Fruit fly (Drosophila melanogaster) whole organism, prepupa: ENCODE measurements around the gene mew.
A peak's percentile ranks its signal among the peaks of the same experiment; 100 is the strongest.

ENCODE experiments used
- Blimp-1 ChIP-seq: fragments of 200-800 bp; sonication (Bioruptor generic); optimal IDR thresholded peaks from 3 replicates; lab custom pipeline; 2017; ENCODE audit warnings: missing biosample characterization, missing genetic modification characterization, mild to moderate bottlenecking, moderate library complexity, missing genetic modification reagents
- CG10631 ChIP-seq: fragments of 200-800 bp; sonication (Bioruptor generic); optimal IDR thresholded peaks from 2 replicates; lab custom pipeline; 2016; ENCODE audit warnings: missing biosample characterization, missing genetic modification characterization
- CG11762 ChIP-seq: fragments of 200-800 bp; sonication (Bioruptor generic); optimal IDR thresholded peaks from 3 replicates; lab custom pipeline; 2016; ENCODE audit warnings: missing biosample characterization, missing genetic modification characterization; ENCODE audit not compliant: insufficient read depth
- CG11902 ChIP-seq: fragments of 200-800 bp; sonication (Bioruptor generic); optimal IDR thresholded peaks from 3 replicates; lab custom pipeline; 2016; ENCODE audit warnings: missing biosample characterization, missing genetic modification characterization
- CG15336 ChIP-seq: fragments of 200-800 bp; sonication (Bioruptor generic); IDR thresholded peaks from 2 replicates; pipeline ENCODE4 v1.3.6; 2022; ENCODE audit warnings: missing biosample characterization, missing genetic modification characterization
- CG1621 ChIP-seq: fragments of 200-800 bp; sonication (Bioruptor generic); optimal IDR thresholded peaks from 3 replicates; lab custom pipeline; 2018; ENCODE audit warnings: missing biosample characterization, mild to moderate bottlenecking, missing genetic modification characterization
- CG16779 ChIP-seq: fragments of 200-800 bp; sonication (Bioruptor generic); optimal IDR thresholded peaks from 3 replicates; lab custom pipeline; 2017; ENCODE audit warnings: missing biosample characterization, mild to moderate bottlenecking, missing genetic modification characterization
- CG31627 ChIP-seq: fragments of 200-800 bp; sonication (Bioruptor generic); optimal IDR thresholded peaks from 3 replicates; lab custom pipeline; 2016; ENCODE audit warnings: missing biosample characterization, missing genetic modification characterization
- CG32006 ChIP-seq: fragments of 200-800 bp; sonication (Bioruptor generic); optimal IDR thresholded peaks from 3 replicates; lab custom pipeline; 2017; ENCODE audit warnings: missing biosample characterization, mild to moderate bottlenecking, missing genetic modification characterization
- CG34406 ChIP-seq: fragments of 200-800 bp; sonication (Bioruptor generic); optimal IDR thresholded peaks from 3 replicates; lab custom pipeline; 2016; ENCODE audit warnings: missing biosample characterization, missing genetic modification characterization
- CG4318 ChIP-seq: fragments of 200-800 bp; sonication (Bioruptor generic); optimal IDR thresholded peaks from 3 replicates; lab custom pipeline; 2017; ENCODE audit warnings: missing biosample characterization, mild to moderate bottlenecking, missing genetic modification characterization
- CG6163 ChIP-seq: fragments of 200-800 bp; sonication (Bioruptor generic); IDR thresholded peaks from 3 replicates; pipeline ENCODE4 v1.3.6; 2022; ENCODE audit warnings: missing biosample characterization, missing genetic modification characterization
- CG6276 ChIP-seq: fragments of 200-800 bp; sonication (Bioruptor generic); optimal IDR thresholded peaks from 2 replicates; lab custom pipeline; 2017; ENCODE audit warnings: missing biosample characterization, mild to moderate bottlenecking, missing genetic modification characterization
- CG6808 ChIP-seq: fragments of 200-800 bp; sonication (Bioruptor generic); optimal IDR thresholded peaks from 3 replicates; lab custom pipeline; 2017; ENCODE audit warnings: missing biosample characterization, missing genetic modification characterization, mild to moderate bottlenecking, moderate library complexity, missing genetic modification reagents
- CG6854 ChIP-seq: fragments of 200-800 bp; sonication (Bioruptor generic); optimal IDR thresholded peaks from 2 replicates; lab custom pipeline; 2017; ENCODE audit warnings: missing biosample characterization, mild to moderate bottlenecking, missing genetic modification characterization
- CG7368 ChIP-seq: fragments of 200-800 bp; sonication (Bioruptor generic); optimal IDR thresholded peaks from 3 replicates; lab custom pipeline; 2016; ENCODE audit warnings: missing biosample characterization, missing genetic modification characterization
- CG8119 ChIP-seq: fragments of 200-800 bp; sonication (Bioruptor generic); IDR thresholded peaks from 3 replicates; pipeline ENCODE4 v1.3.6; 2022; ENCODE audit warnings: missing biosample characterization, missing genetic modification characterization
- CG8632 ChIP-seq: fragments of 200-800 bp; sonication (Bioruptor generic); optimal IDR thresholded peaks from 3 replicates; lab custom pipeline; 2016; ENCODE audit warnings: missing biosample characterization, missing genetic modification characterization
- CG9139 ChIP-seq: fragments of 200-800 bp; sonication (Bioruptor generic); optimal IDR thresholded peaks from 3 replicates; lab custom pipeline; 2017; ENCODE audit warnings: missing biosample characterization, mild to moderate bottlenecking, missing genetic modification characterization
- Eip75B ChIP-seq: fragments of 200-800 bp; sonication (Bioruptor generic); optimal IDR thresholded peaks from 3 replicates; lab custom pipeline; 2016; ENCODE audit warnings: missing biosample characterization, missing genetic modification characterization
- Eip93F ChIP-seq: fragments of 200-800 bp; sonication (Bioruptor generic); optimal IDR thresholded peaks from 2 replicates; lab custom pipeline; 2016; ENCODE audit warnings: missing biosample characterization, mild to moderate bottlenecking, missing genetic modification characterization
- Ets21C ChIP-seq: fragments of 200-800 bp; sonication (Bioruptor generic); optimal IDR thresholded peaks from 3 replicates; lab custom pipeline; 2016; ENCODE audit warnings: missing biosample characterization, missing genetic modification characterization
- Gug ChIP-seq: fragments of 200-800 bp; sonication (Bioruptor generic); IDR thresholded peaks from 2 replicates; pipeline ENCODE4 v1.3.6; 2022; ENCODE audit warnings: missing biosample characterization, missing genetic modification characterization
- Hr38 ChIP-seq: sonication (Bioruptor generic); optimal IDR thresholded peaks from 2 replicates; lab custom pipeline; 2016; ENCODE audit warnings: missing biosample characterization, missing genetic modification characterization
- Hr4 ChIP-seq: fragments of 200-800 bp; sonication (Bioruptor generic); optimal IDR thresholded peaks from 3 replicates; lab custom pipeline; 2016; ENCODE audit warnings: missing biosample characterization, missing genetic modification characterization
- Lpt ChIP-seq: fragments of 200-800 bp; sonication (Bioruptor generic); optimal IDR thresholded peaks from 3 replicates; lab custom pipeline; 2016; ENCODE audit warnings: missing biosample characterization, missing genetic modification characterization
- Met ChIP-seq: fragments of 200-800 bp; sonication (Bioruptor generic); optimal IDR thresholded peaks from 3 replicates; lab custom pipeline; 2016; ENCODE audit warnings: missing biosample characterization, missing genetic modification characterization
- OdsH ChIP-seq: fragments of 200-800 bp; sonication (Bioruptor generic); optimal IDR thresholded peaks from 3 replicates; lab custom pipeline; 2016; ENCODE audit warnings: missing biosample characterization, missing genetic modification characterization
- Smox ChIP-seq: fragments of 200-800 bp; sonication (Bioruptor generic); optimal IDR thresholded peaks from 3 replicates; lab custom pipeline; 2016; ENCODE audit warnings: missing biosample characterization, missing genetic modification characterization
- Sox102F ChIP-seq: fragments of 200-800 bp; sonication (Bioruptor generic); optimal IDR thresholded peaks from 2 replicates; lab custom pipeline; 2016; ENCODE audit warnings: missing biosample characterization, mild to moderate bottlenecking, missing genetic modification characterization
- Sox14 ChIP-seq: fragments of 200-800 bp; sonication (Bioruptor generic); optimal IDR thresholded peaks from 3 replicates; lab custom pipeline; 2016; ENCODE audit warnings: missing biosample characterization, missing genetic modification characterization
- achi ChIP-seq: fragments of 200-800 bp; sonication (Bioruptor generic); optimal IDR thresholded peaks from 3 replicates; lab custom pipeline; 2016; ENCODE audit warnings: missing biosample characterization, missing genetic modification characterization
- dac ChIP-seq: fragments of 200-800 bp; sonication (Bioruptor generic); optimal IDR thresholded peaks from 2 replicates; lab custom pipeline; 2017; ENCODE audit warnings: missing biosample characterization, mild to moderate bottlenecking, missing genetic modification characterization
- dsx ChIP-seq: fragments of 200-800 bp; optimal IDR thresholded peaks from 3 replicates; lab custom pipeline; 2019; ENCODE audit warnings: missing biosample characterization, mild to moderate bottlenecking, missing genetic modification characterization, moderate library complexity; ENCODE audit not compliant: poor library complexity, severe bottlenecking
- eg ChIP-seq: fragments of 200-800 bp; sonication (Bioruptor generic); IDR thresholded peaks from 3 replicates; pipeline ENCODE4 v1.3.6; 2022; ENCODE audit warnings: missing biosample characterization, missing genetic modification characterization
- esn ChIP-seq: fragments of 200-800 bp; sonication (Bioruptor generic); optimal IDR thresholded peaks from 2 replicates; lab custom pipeline; 2016; ENCODE audit warnings: missing biosample characterization, mild to moderate bottlenecking, missing genetic modification characterization, moderate library complexity
- fkh ChIP-seq: fragments of 200-800 bp; sonication (Bioruptor generic); optimal IDR thresholded peaks from 3 replicates; lab custom pipeline; 2017; ENCODE audit warnings: missing biosample characterization, mild to moderate bottlenecking, missing genetic modification characterization, moderate library complexity
- net ChIP-seq: fragments of 200-800 bp; sonication (Bioruptor generic); optimal IDR thresholded peaks from 3 replicates; lab custom pipeline; 2016; ENCODE audit warnings: missing biosample characterization, missing genetic modification characterization
- salr ChIP-seq, 2 experiments: fragments of 200-800 bp; sonication (Bioruptor generic); optimal IDR thresholded peaks; 3 replicates each; lab custom pipeline; 2016 to 2018; ENCODE audit warnings: missing biosample characterization in 2 of 2, missing genetic modification characterization in 2 of 2, mild to moderate bottlenecking in 1 of 2
- spab ChIP-seq: fragments of 200-800 bp; sonication (Bioruptor generic); optimal IDR thresholded peaks from 2 replicates; lab custom pipeline; 2017; ENCODE audit warnings: missing biosample characterization, mild to moderate bottlenecking, missing genetic modification characterization, missing genetic modification reagents
- svp ChIP-seq: fragments of 200-800 bp; sonication (Bioruptor generic); peaks from one replicate; lab custom pipeline; 2016; ENCODE audit warnings: missing biosample characterization, missing genetic modification characterization
- topi ChIP-seq: fragments of 200-800 bp; sonication (Bioruptor generic); optimal IDR thresholded peaks from 3 replicates; lab custom pipeline; 2016; ENCODE audit warnings: missing biosample characterization, missing genetic modification characterization
- vri ChIP-seq: fragments of 200-800 bp; sonication (Bioruptor generic); optimal IDR thresholded peaks from 3 replicates; lab custom pipeline; 2016; ENCODE audit warnings: missing biosample characterization, mild to moderate bottlenecking, missing genetic modification characterization

Gene mew

dm6 chrX:13280235-13280634 lies 21.9 kb upstream of the mew start:
- TF ChIP-seq eg (GFP tag; lab: Robert Waterston, UW) (no peak), fkh (GFP tag; lab: Kevin White, UChicago) (peak; percentile 30)

dm6 chrX:13278468-13278982 lies 20.2 kb upstream of the mew start:
- no peak for TF ChIP-seq CG1621 (tag; lab: Kevin White, UChicago)
- TF ChIP-seq CG15336: 0 out of 2 replicates have a peak, but pooled peaks have one; percentile 11
- TF ChIP-seq Sox102F: no peak
- TF ChIP-seq Ets21C (GFP tag; lab: Kevin White, UChicago): no peak
- TF ChIP-seq svp (GFP tag; lab: Kevin White, UChicago): peak; percentile 62
- peak; percentile 58 for TF ChIP-seq fkh (GFP tag; lab: Kevin White, UChicago)
- no peak for TF ChIP-seq CG11762 (GFP tag; lab: Kevin White, UChicago)
- TF ChIP-seq CG6163 (GFP tag; lab: Robert Waterston, UW): peak; percentile 33; the same call in 1 of the 3 replicates
- TF ChIP-seq CG6854 (GFP tag; lab: Kevin White, UChicago): peak; percentile 13
- peak; percentile 22 for TF ChIP-seq vri (GFP tag; lab: Kevin White, UChicago)

- peak; percentile 49 for TF ChIP-seq esn (GFP tag; lab: Kevin White, UChicago)
- TF ChIP-seq CG7368 (GFP tag; lab: Kevin White, UChicago): no peak
- TF ChIP-seq spab (GFP tag; lab: Kevin White, UChicago): peak; percentile 47
- peak; percentile 52 for TF ChIP-seq CG11902 (GFP tag; lab: Kevin White, UChicago)
- peak; percentile 80 for TF ChIP-seq eg (GFP tag; lab: Robert Waterston, UW)
- TF ChIP-seq CG10631 (GFP tag; lab: Kevin White, UChicago): peak; percentile 51
- TF ChIP-seq Hr4 (GFP tag; lab: Kevin White, UChicago): peak; percentile 41
- peak; percentile 45 for TF ChIP-seq CG31627 (GFP tag; lab: Kevin White, UChicago)
- no peak for TF ChIP-seq Sox14 (GFP tag; lab: Kevin White, UChicago)
- TF ChIP-seq CG32006: peak; percentile 54
- peak; percentile 38 for TF ChIP-seq CG6808 (GFP tag; lab: Kevin White, UChicago)
- peak; percentile 48 for TF ChIP-seq vri (GFP tag; lab: Kevin White, UChicago)
- peak; percentile 3 for TF ChIP-seq CG9139 (GFP tag; lab: Kevin White, UChicago)
- peak; percentile 76 for TF ChIP-seq topi
- TF ChIP-seq CG4318: peak; percentile 5
- peak; percentile 48 for TF ChIP-seq CG6276
- TF ChIP-seq CG11762 (GFP tag; lab: Kevin White, UChicago): peak; percentile 6
- no peak for TF ChIP-seq fkh (GFP tag; lab: Kevin White, UChicago)
- TF ChIP-seq Gug: peak; percentile 53; the same call in 1 of the 2 replicates
- TF ChIP-seq Smox (GFP tag; lab: Kevin White, UChicago): peak; percentile 55
- TF ChIP-seq CG8119 (GFP tag; lab: Robert Waterston, UW): 0 out of 3 replicates have a peak, but pooled peaks have one; percentile 46
- TF ChIP-seq CG8632 (GFP tag; lab: Kevin White, UChicago): peak; percentile 39
- peak; percentile 11 for TF ChIP-seq Blimp-1 (GFP tag; lab: Kevin White, UChicago)
- peak; percentile 9 for TF ChIP-seq CG1621 (tag; lab: Kevin White, UChicago)
- no peak for TF ChIP-seq CG16779
- no peak for TF ChIP-seq Lpt
- TF ChIP-seq CG6854 (GFP tag; lab: Kevin White, UChicago): no peak
- peak; percentile 5 for TF ChIP-seq achi (GFP tag; lab: Kevin White, UChicago)
- TF ChIP-seq Hr38: no peak
- peak; percentile 9 for TF ChIP-seq Eip75B
- TF ChIP-seq CG34406: peak; percentile 62
- peak; percentile 68 for TF ChIP-seq Met
- peak; percentile 27 for TF ChIP-seq Eip93F (GFP tag; lab: Kevin White, UChicago)
- peak; percentile 34 for TF ChIP-seq OdsH (GFP tag; lab: Kevin White, UChicago)
- TF ChIP-seq dsx (GFP tag; lab: Kevin White, UChicago): peak; percentile 29
- peak; percentile 62 for TF ChIP-seq Sox102F
- peak in 1 of 2 experiments; percentile 21 for TF ChIP-seq salr (GFP tag; optimal IDR thresholded peaks at IDR 0.05; lab: Kevin White, UChicago)
- no peak for TF ChIP-seq dac (GFP tag; lab: Kevin White, UChicago)
- peak; percentile 52 for TF ChIP-seq net (GFP tag; lab: Kevin White, UChicago)
- TF ChIP-seq svp (GFP tag; lab: Kevin White, UChicago): peak; percentile 85
Measured at dm6 chrX:13277580-13278467, 19.5 kb upstream of the mew start.
